Fruit fly (Drosophila melanogaster) whole organism, pupa: ENCODE results near the gene Iyd.

Experiments
- CG14655 ChIP-seq: fragments of 200-800 bp; sonication (Bioruptor generic); optimal IDR thresholded peaks from 3 replicates; lab custom pipeline; 2017; ENCODE audit warnings: mild to moderate bottlenecking, missing biosample characterization, missing genetic modification reagents, missing genetic modification characterization
- CG34367 ChIP-seq: fragments of 200-800 bp; sonication (Bioruptor generic); optimal IDR thresholded peaks from 2 replicates; lab custom pipeline; 2018; ENCODE audit warnings: missing biosample characterization, mild to moderate bottlenecking, missing genetic modification characterization
- CG4496 ChIP-seq: fragments of 200-800 bp; sonication (Bioruptor generic); IDR thresholded peaks from 3 replicates; pipeline ENCODE4 v1.3.6; 2022; ENCODE audit warnings: missing biosample characterization, missing genetic modification characterization
- D1 ChIP-seq: fragments of 200-800 bp; sonication (Bioruptor generic); optimal IDR thresholded peaks from 2 replicates; lab custom pipeline; 2018; ENCODE audit warnings: missing biosample characterization, mild to moderate bottlenecking, missing genetic modification characterization, moderate library complexity
- EcR ChIP-seq: fragments of 200-800 bp; sonication (Bioruptor generic); optimal IDR thresholded peaks from 3 replicates; lab custom pipeline; 2019; ENCODE audit warnings: missing biosample characterization, missing genetic modification characterization, mild to moderate bottlenecking, moderate library complexity, missing genetic modification reagents
- Ets98B ChIP-seq: fragments of 200-800 bp; sonication (Bioruptor generic); IDR thresholded peaks from 2 replicates; pipeline ENCODE4 v1.3.6; 2022; ENCODE audit warnings: missing biosample characterization, missing genetic modification characterization
- Pif1A ChIP-seq: fragments of 200-800 bp; sonication (Bioruptor generic); optimal IDR thresholded peaks from 3 replicates; lab custom pipeline; 2016; ENCODE audit warnings: missing biosample characterization, missing genetic modification characterization
- fd96Ca ChIP-seq: fragments of 200-800 bp; sonication (Bioruptor generic); IDR thresholded peaks from 3 replicates; pipeline ENCODE4 v1.3.6; 2022; ENCODE audit warnings: missing biosample characterization, missing genetic modification characterization

DNA sequence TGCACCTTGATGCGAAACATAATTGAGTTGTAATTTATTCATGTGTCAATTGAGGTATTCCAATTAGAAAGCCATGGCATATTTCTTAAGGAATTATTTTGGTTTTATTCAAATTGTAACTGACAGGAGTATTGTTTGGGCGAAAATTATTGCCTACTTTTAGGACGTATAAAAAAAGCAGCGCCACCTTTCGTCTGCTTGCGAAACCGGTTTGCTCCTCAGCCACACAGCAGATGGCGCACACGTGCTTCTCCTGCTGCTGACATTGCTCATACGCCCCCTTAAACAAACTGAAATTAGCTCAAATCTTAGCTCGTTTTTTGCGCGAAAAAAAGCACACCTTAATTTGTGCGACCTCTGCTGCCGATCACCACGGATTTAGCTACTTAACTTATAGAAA lies 48.2 kb downstream of the Iyd start:
- peak; percentile 29 for TF ChIP-seq CG34367
- TF ChIP-seq EcR (GFP tag; lab: Kevin White, UChicago): no peak
- peak; percentile 65 for TF ChIP-seq D1
- no peak for TF ChIP-seq fd96Ca (GFP tag; lab: Robert Waterston, UW)
- TF ChIP-seq CG4496 (GFP tag; lab: Robert Waterston, UW): peak; percentile 79
- peak; percentile 45; the same call in 1 of the 2 replicates for TF ChIP-seq Ets98B (GFP tag; lab: Robert Waterston, UW)
- TF ChIP-seq CG14655 (GFP tag; lab: Kevin White, UChicago): no peak
- TF ChIP-seq Pif1A (GFP tag; lab: Kevin White, UChicago): peak; percentile 13
